Fruit fly (Drosophila melanogaster): ENCODE measurements around the gene CG31524.

Gene CG31524

DNA sequence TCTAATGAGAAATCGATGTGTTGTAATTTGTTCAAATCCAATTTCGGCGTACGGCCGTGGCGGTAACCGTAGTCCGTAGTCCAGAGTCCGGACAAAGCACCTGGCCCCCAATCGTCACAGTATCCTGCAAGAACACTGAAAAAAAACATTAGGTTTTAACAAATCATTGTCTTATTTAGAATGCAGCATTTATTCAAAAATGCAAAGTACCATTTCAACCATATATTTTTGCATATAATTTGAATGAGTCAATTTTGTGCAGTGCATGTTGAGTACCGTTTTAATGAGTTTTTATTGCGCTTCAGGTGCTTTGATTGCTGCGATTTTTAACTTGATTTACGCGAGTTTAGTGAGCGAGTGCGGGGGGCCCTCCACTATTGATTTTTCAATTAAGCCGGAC, 47.1 kb upstream of the CG31524 start (continued):
- TF ChIP-seq Ets97D (GFP tag; optimal IDR thresholded peaks at IDR 0.05) (no peak), gem (tag; optimal IDR thresholded peaks at IDR 0.05) (peak; percentile 8), CG14441 (GFP tag; IDR thresholded peaks at IDR 0.05) (0 out of 2 replicates have a peak, but pooled peaks have one; percentile 19), Meics (GFP tag; optimal IDR thresholded peaks at IDR 0.05) (peak; percentile 19), D19A (tag; optimal IDR thresholded peaks at IDR 0.05) (no peak), CG12219 (GFP tag; optimal IDR thresholded peaks at IDR 0.05) (no peak), CG6765 (GFP tag; optimal IDR thresholded peaks at IDR 0.05) (no peak)

DNA sequence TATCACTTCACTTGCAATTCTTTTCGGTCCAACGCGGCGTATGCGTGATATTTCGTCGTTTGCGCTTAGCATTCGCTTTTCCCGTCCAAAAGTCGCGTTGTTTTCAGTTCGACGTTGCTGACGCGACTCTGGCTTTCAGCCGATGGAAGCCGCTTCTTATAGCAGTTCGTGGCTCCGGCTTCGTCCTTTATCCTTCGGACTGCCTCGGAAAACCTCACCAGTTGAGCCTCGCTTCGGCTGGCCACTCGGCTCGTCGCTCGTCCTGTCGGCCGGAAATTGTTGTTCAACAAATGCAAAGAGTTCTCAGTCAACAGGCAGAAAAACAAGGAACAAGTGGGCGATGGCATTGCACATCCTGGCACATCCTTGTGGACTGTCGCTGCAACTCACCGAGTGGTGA, 45.9 kb upstream of the CG31524 start, which contains the start of gene CG34155:
TSS of gene CG34155 (minus strand) at position 130 of the 400 bp plus-strand sequence.
- no peak for TF ChIP-seq C15 (GFP tag; IDR thresholded peaks at IDR 0.05)
- no peak for TF ChIP-seq lov (optimal IDR thresholded peaks at IDR 0.05)
- TF ChIP-seq lov (GFP tag; IDR thresholded peaks at IDR 0.05) = no peak
- TF ChIP-seq zen2 (GFP tag; IDR thresholded peaks at IDR 0.05; ENCODE audit: partially characterized antibody) = 0 out of 3 replicates have a peak, but pooled peaks have one; percentile 10
- 0 out of 3 replicates have a peak, but pooled peaks have one; percentile 13 for TF ChIP-seq gce (GFP tag; IDR thresholded peaks at IDR 0.05)
- peak; percentile 88 for TF ChIP-seq scrt (GFP tag; optimal IDR thresholded peaks at IDR 0.05)
- no peak for TF ChIP-seq pzg (GFP tag; optimal IDR thresholded peaks at IDR 0.05)
- no peak for TF ChIP-seq CG17912 (GFP tag; optimal IDR thresholded peaks at IDR 0.05)
- no peak for TF ChIP-seq z (GFP tag; IDR thresholded peaks at IDR 0.05)
- no peak for TF ChIP-seq twi (tag; optimal IDR thresholded peaks at IDR 0.05)
- no peak for TF ChIP-seq CG4730 (GFP tag; IDR thresholded peaks at IDR 0.05)
- no peak for TF ChIP-seq CG8765 (GFP tag; IDR thresholded peaks at IDR 0.05)
- TF ChIP-seq CG13424 (tag; optimal IDR thresholded peaks at IDR 0.05) = no peak
- no peak for TF ChIP-seq Max (GFP tag; optimal IDR thresholded peaks at IDR 0.05)
- no peak for TF ChIP-seq CG5953 (GFP tag; IDR thresholded peaks at IDR 0.05)
- 0 out of 2 replicates have a peak, but pooled peaks have one; percentile 8 for TF ChIP-seq CG6272 (GFP tag; IDR thresholded peaks at IDR 0.05)
- no peak for TF ChIP-seq GATAe (GFP tag; conservative IDR thresholded peaks at IDR 0.05)
- no peak for TF ChIP-seq ind (GFP tag; optimal IDR thresholded peaks at IDR 0.05)
- no peak for TF ChIP-seq trem (tag; optimal IDR thresholded peaks at IDR 0.05)
- no peak for TF ChIP-seq CG16813 (GFP tag; IDR thresholded peaks at IDR 0.05; ENCODE audit: partially characterized antibody)
- no peak for TF ChIP-seq CG7963 (GFP tag; IDR thresholded peaks at IDR 0.05; ENCODE audit: partially characterized antibody)
- no peak for TF ChIP-seq Lpt (GFP tag; optimal IDR thresholded peaks at IDR 0.05)
- TF ChIP-seq Deaf1 (tag; optimal IDR thresholded peaks at IDR 0.05) = peak; percentile 97
- TF ChIP-seq ems (GFP tag; optimal IDR thresholded peaks at IDR 0.05) = no peak
- no peak for TF ChIP-seq CG7786 (GFP tag; optimal IDR thresholded peaks at IDR 0.05)
- no peak for TF ChIP-seq CG4617 (GFP tag; optimal IDR thresholded peaks at IDR 0.05; ENCODE audit: borderline replicate concordance)
- 0 out of 2 replicates have a peak, but pooled peaks have one; percentile 13 for TF ChIP-seq Bgb (GFP tag; IDR thresholded peaks at IDR 0.05; ENCODE audit: partially characterized antibody)
- no peak for TF ChIP-seq hbn (GFP tag; IDR thresholded peaks at IDR 0.05; ENCODE audit: partially characterized antibody)
- no peak for TF ChIP-seq onecut (GFP tag; IDR thresholded peaks at IDR 0.05)
- no peak for TF ChIP-seq CG2889 (GFP tag; IDR thresholded peaks at IDR 0.05)
- TF ChIP-seq Ravus (GFP tag; IDR thresholded peaks at IDR 0.05) = no peak
- peak; percentile 13 for TF ChIP-seq CG10543 (GFP tag; optimal IDR thresholded peaks at IDR 0.05)
- no peak for TF ChIP-seq pum (GFP tag; optimal IDR thresholded peaks at IDR 0.05)
- no peak for TF ChIP-seq Atf3 (GFP tag; optimal IDR thresholded peaks at IDR 0.05)
- TF ChIP-seq chinmo (GFP tag; IDR thresholded peaks at IDR 0.05; ENCODE audit: partially characterized antibody) = 0 out of 4 replicates have a peak, but pooled peaks have one; percentile 8

Data from whole organism, embryonic.